Worm (Caenorhabditis elegans) whole organism, young adult: ENCODE results near the gene znf-207.

ENCODE experiments used
- B0035.1 ChIP-seq: sonication (generic microtip); optimal IDR thresholded peaks from 2 replicates; lab custom pipeline; 2016; ENCODE audit warnings: missing genetic modification characterization, mild to moderate bottlenecking, missing compliant biosample characterization, missing genotype, missing genetic modification reagents
- B0336.3 ChIP-seq: fragments of 200-800 bp; sonication (Bioruptor generic); IDR thresholded peaks from 2 replicates; pipeline ENCODE4 v1.3.6; 2022; ENCODE audit warnings: missing genetic modification characterization, missing compliant biosample characterization
- F10E7.11 ChIP-seq: sonication (generic microtip); optimal IDR thresholded peaks from 2 replicates; lab custom pipeline; 2017; ENCODE audit warnings: mild to moderate bottlenecking, missing genetic modification characterization, moderate library complexity, missing compliant biosample characterization
- F23B12.7 ChIP-seq: sonication (generic microtip); optimal IDR thresholded peaks from 2 replicates; lab custom pipeline; 2017; ENCODE audit warnings: missing genetic modification characterization, mild to moderate bottlenecking, missing compliant biosample characterization, antibody characterized with exemption, moderate library complexity; ENCODE audit not compliant: insufficient read depth
- F39B2.1 ChIP-seq: fragments of 200-800 bp; sonication (Bioruptor generic); IDR thresholded peaks from 2 replicates; pipeline ENCODE4 v1.3.6; 2022; ENCODE audit warnings: missing genetic modification reagents, missing genetic modification characterization, missing compliant biosample characterization
- F55B11.4 ChIP-seq: sonication (generic microtip); optimal IDR thresholded peaks from 2 replicates; lab custom pipeline; 2016; ENCODE audit warnings: missing compliant biosample characterization, missing genetic modification characterization, borderline replicate concordance; ENCODE audit not compliant: insufficient read depth
- K12H6.12 ChIP-seq: fragments of 200-800 bp; sonication (Bioruptor generic); optimal IDR thresholded peaks from 2 replicates; lab custom pipeline; 2018; ENCODE audit warnings: mild to moderate bottlenecking, missing genetic modification characterization, missing compliant biosample characterization
- T26A5.8 ChIP-seq: sonication (generic microtip); optimal IDR thresholded peaks from 2 replicates; lab custom pipeline; 2016; ENCODE audit warnings: missing genetic modification characterization, missing compliant biosample characterization
- Y53G8AR.9 ChIP-seq: fragments of 200-800 bp; sonication (Bioruptor generic); conservative IDR thresholded peaks from 2 replicates; pipeline ENCODE4 v1.3.6; 2022; ENCODE audit warnings: missing genetic modification reagents, missing genetic modification characterization, missing compliant biosample characterization
- Y95B8A.8 ChIP-seq: fragments of 200-800 bp; sonication (Bioruptor generic); IDR thresholded peaks from 2 replicates; pipeline ENCODE4 v1.3.6; 2022; ENCODE audit warnings: missing genetic modification reagents, missing genetic modification characterization, missing compliant biosample characterization
- ZK185.1 ChIP-seq: sonication (generic microtip); optimal IDR thresholded peaks from 2 replicates; lab custom pipeline; 2016; ENCODE audit warnings: mild to moderate bottlenecking, missing genetic modification characterization, missing compliant biosample characterization; ENCODE audit not compliant: poor library complexity, severe bottlenecking
- attf-5 ChIP-seq: fragments of 200-800 bp; sonication (Bioruptor generic); optimal IDR thresholded peaks from 2 replicates; lab custom pipeline; 2018; ENCODE audit warnings: mild to moderate bottlenecking, missing genetic modification characterization, missing compliant biosample characterization
- cebp-1 ChIP-seq, 2 experiments: fragments of 200-800 bp in 1 of 2; sonication (Bioruptor generic) in 1 of 2; sonication (generic microtip) in 1 of 2; IDR thresholded peaks in 1 of 2; optimal IDR thresholded peaks in 1 of 2; 2 replicates each; pipeline versions ENCODE4 v1.3.6 to Lab custom; 2017 to 2022; ENCODE audit warnings: missing compliant biosample characterization in 2 of 2, missing genetic modification characterization in 2 of 2, mild to moderate bottlenecking in 1 of 2, missing genetic modification reagents in 1 of 2, moderate library complexity in 1 of 2
- cebp-2 ChIP-seq: fragments of 200-800 bp; sonication (Bioruptor generic); IDR thresholded peaks from 2 replicates; pipeline ENCODE4 v1.3.6; 2022; ENCODE audit warnings: missing genetic modification characterization, missing compliant biosample characterization
- ceh-100 ChIP-seq: fragments of 200-800 bp; sonication (Bioruptor generic); IDR thresholded peaks from 2 replicates; pipeline ENCODE4 v1.3.6; 2022; ENCODE audit warnings: missing genetic modification reagents, missing genetic modification characterization, missing compliant biosample characterization
- ceh-27 ChIP-seq: fragments of 200-800 bp; sonication (Bioruptor generic); optimal IDR thresholded peaks from 2 replicates; lab custom pipeline; 2018; ENCODE audit warnings: mild to moderate bottlenecking, missing genetic modification characterization, moderate library complexity, missing compliant biosample characterization
- ceh-40 ChIP-seq: fragments of 200-800 bp; sonication (Bioruptor generic); IDR thresholded peaks from 2 replicates; pipeline ENCODE4 v1.3.6; 2022; ENCODE audit warnings: missing genetic modification characterization, missing compliant biosample characterization
- ceh-58 ChIP-seq: fragments of 200-800 bp; sonication (Bioruptor generic); IDR thresholded peaks from 2 replicates; pipeline ENCODE4 v1.3.6; 2022; ENCODE audit warnings: missing genetic modification characterization, missing compliant biosample characterization
- chd-7 ChIP-seq: sonication (generic microtip); optimal IDR thresholded peaks from 2 replicates; lab custom pipeline; 2016; ENCODE audit warnings: mild to moderate bottlenecking, missing genetic modification characterization, moderate library complexity, missing compliant biosample characterization
- egl-44 ChIP-seq: fragments of 200-800 bp; sonication (Bioruptor generic); IDR thresholded peaks from 2 replicates; pipeline ENCODE4 v1.3.6; 2022; ENCODE audit warnings: missing genetic modification reagents, missing genetic modification characterization, missing compliant biosample characterization
- ekl-4 ChIP-seq: fragments of 200-800 bp; sonication (Bioruptor generic); IDR thresholded peaks from 2 replicates; pipeline ENCODE4 v1.3.6; 2022; ENCODE audit warnings: missing genetic modification reagents, missing genetic modification characterization, missing compliant biosample characterization
- gei-17 ChIP-seq: fragments of 200-800 bp; sonication (Bioruptor generic); optimal IDR thresholded peaks from 2 replicates; lab custom pipeline; 2018; ENCODE audit warnings: mild to moderate bottlenecking, missing genetic modification characterization, missing compliant biosample characterization
- him-1 ChIP-seq: sonication (generic microtip); optimal IDR thresholded peaks from 2 replicates; lab custom pipeline; 2016; ENCODE audit warnings: missing genotype, missing genetic modification reagents, missing genetic modification characterization, missing compliant biosample characterization
- hlh-12 ChIP-seq: sonication (generic microtip); optimal IDR thresholded peaks from 2 replicates; lab custom pipeline; 2016; ENCODE audit warnings: missing genetic modification characterization, missing compliant biosample characterization
- let-607 ChIP-seq, 2 experiments: fragments of 200-800 bp in 1 of 2; sonication (Bioruptor generic) in 1 of 2; sonication (generic microtip) in 1 of 2; optimal IDR thresholded peaks; 2 replicates each; lab custom pipeline; 2016 to 2018; ENCODE audit warnings: mild to moderate bottlenecking in 2 of 2, missing compliant biosample characterization in 2 of 2, missing genetic modification characterization in 2 of 2, moderate library complexity in 2 of 2, missing genotype in 1 of 2
- lin-26 ChIP-seq: fragments of 200-800 bp; sonication (Bioruptor generic); IDR thresholded peaks from 2 replicates; pipeline ENCODE4 v1.3.6; 2022; ENCODE audit warnings: missing genetic modification reagents, missing genetic modification characterization, missing compliant biosample characterization
- lin-35 ChIP-seq, 3 experiments: fragments of 150-350 bp in 2 of 3; sonication (generic microtip) in 1 of 3; optimal IDR thresholded peaks; 2 replicates each; lab custom pipeline; 2014 to 2018; ENCODE audit warnings: missing biosample characterization in 3 of 3, missing genetic modification characterization in 3 of 3, missing genetic modification reagents in 3 of 3
- lir-1 ChIP-seq: fragments of 200-800 bp; sonication (Bioruptor generic); conservative IDR thresholded peaks from 2 replicates; pipeline ENCODE4 v1.3.6; 2022; ENCODE audit warnings: missing genetic modification reagents, missing genetic modification characterization, missing compliant biosample characterization
- lsy-27 ChIP-seq: sonication (generic microtip); optimal IDR thresholded peaks from 2 replicates; lab custom pipeline; 2017; ENCODE audit warnings: missing genetic modification characterization, mild to moderate bottlenecking, missing compliant biosample characterization, antibody characterized with exemption, missing genotype, borderline replicate concordance; ENCODE audit not compliant: insufficient read depth
- mcd-1 ChIP-seq: fragments of 200-800 bp; sonication (Bioruptor generic); IDR thresholded peaks from 2 replicates; pipeline ENCODE4 v1.3.6; 2022; ENCODE audit warnings: missing genetic modification reagents, missing genetic modification characterization, missing compliant biosample characterization
- mel-28 ChIP-seq: sonication (generic microtip); optimal IDR thresholded peaks from 2 replicates; lab custom pipeline; 2016; ENCODE audit warnings: borderline replicate concordance, mild to moderate bottlenecking, missing genetic modification characterization, missing compliant biosample characterization
- mes-4 ChIP-seq: sonication (generic microtip); optimal IDR thresholded peaks from 2 replicates; lab custom pipeline; 2016; ENCODE audit warnings: missing genotype, missing genetic modification characterization, missing compliant biosample characterization
- mxl-1 ChIP-seq: sonication (generic microtip); optimal IDR thresholded peaks from 2 replicates; lab custom pipeline; 2016; ENCODE audit warnings: missing genetic modification characterization, missing compliant biosample characterization
- nfya-2 ChIP-seq: fragments of 200-800 bp; sonication (Bioruptor generic); IDR thresholded peaks from 2 replicates; pipeline ENCODE4 v1.3.6; 2022; ENCODE audit warnings: missing genetic modification reagents, missing genetic modification characterization, missing compliant biosample characterization
- nhr-120 ChIP-seq: fragments of 200-800 bp; sonication (Bioruptor generic); IDR thresholded peaks from 2 replicates; pipeline ENCODE4 v1.3.6; 2022; ENCODE audit warnings: missing genetic modification characterization, missing compliant biosample characterization
- nhr-80 ChIP-seq: sonication (generic microtip); optimal IDR thresholded peaks from 2 replicates; lab custom pipeline; 2016; ENCODE audit warnings: missing genetic modification characterization, missing compliant biosample characterization
- nhr-90 ChIP-seq: sonication (generic microtip); optimal IDR thresholded peaks from 2 replicates; lab custom pipeline; 2016; ENCODE audit warnings: missing genotype, mild to moderate bottlenecking, missing genetic modification characterization, missing compliant biosample characterization
- repo-1 ChIP-seq: sonication (generic microtip); optimal IDR thresholded peaks from 2 replicates; lab custom pipeline; 2017; ENCODE audit warnings: mild to moderate bottlenecking, missing genetic modification characterization, missing compliant biosample characterization
- tbp1 ChIP-seq: fragments of 200-800 bp; sonication (Bioruptor generic); optimal IDR thresholded peaks from 2 replicates; lab custom pipeline; 2018; ENCODE audit warnings: mild to moderate bottlenecking, missing genetic modification characterization, missing compliant biosample characterization
- tlf-1 ChIP-seq: fragments of 200-800 bp; sonication (Bioruptor generic); optimal IDR thresholded peaks from 2 replicates; lab custom pipeline; 2018; ENCODE audit warnings: mild to moderate bottlenecking, missing genetic modification characterization, missing compliant biosample characterization
- unc-62 ChIP-seq: fragments of 150-350 bp; optimal IDR thresholded peaks from 2 replicates; lab custom pipeline; 2014; ENCODE audit warnings: missing biosample characterization, missing genetic modification reagents, missing genetic modification characterization
- zim-3 ChIP-seq: sonication (generic microtip); optimal IDR thresholded peaks from 2 replicates; lab custom pipeline; 2017; ENCODE audit warnings: mild to moderate bottlenecking, missing genetic modification characterization, moderate library complexity, missing compliant biosample characterization
- ztf-25 ChIP-seq: fragments of 200-800 bp; sonication (Bioruptor generic); IDR thresholded peaks from 2 replicates; pipeline ENCODE4 v1.3.6; 2022; ENCODE audit warnings: missing genetic modification reagents, missing genetic modification characterization, missing compliant biosample characterization

znf-207 gene

DNA sequence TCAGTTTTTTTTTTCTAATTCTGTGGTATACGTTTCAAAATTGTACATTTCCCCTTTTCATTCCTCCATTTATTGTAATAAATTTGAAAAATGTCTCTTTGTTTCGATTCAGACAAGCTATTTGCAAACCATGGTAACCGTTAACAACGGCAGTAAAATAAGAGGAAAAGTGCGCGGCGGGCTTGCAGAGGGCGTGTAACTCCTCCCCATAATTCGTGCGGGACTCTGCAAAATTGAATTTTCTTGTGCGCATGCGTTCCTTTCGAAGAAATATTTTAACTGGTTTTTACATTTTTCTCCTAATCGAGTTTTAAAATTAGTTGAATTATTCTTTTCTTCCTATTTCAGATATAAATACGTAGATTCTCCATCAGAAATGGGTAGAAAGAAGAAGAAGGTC, at the start of gene znf-207:
Gene znf-207, plus strand, starts transcription at position 349 of the 400 bp plus-strand sequence.
- no peak for TF ChIP-seq mxl-1 (tag; lab: Kevin White, UChicago)
- TF ChIP-seq cebp-1 (GFP tag; IDR thresholded peaks at IDR 0.05; lab: Robert Waterston, UW), result no peak
- peak; percentile 44 for TF ChIP-seq cebp-1 (tag; optimal IDR thresholded peaks at IDR 0.05; lab: Kevin White, UChicago)
- no peak for TF ChIP-seq K12H6.12 (tag; lab: Kevin White, UChicago)
- no peak for TF ChIP-seq ceh-40 (GFP tag; lab: Robert Waterston, UW)
- TF ChIP-seq cebp-2 (GFP tag; lab: Robert Waterston, UW), result no peak
- no peak for TF ChIP-seq F10E7.11
- TF ChIP-seq mel-28, result no peak
- no peak for TF ChIP-seq B0035.1
- no peak for TF ChIP-seq mes-4 (tag; lab: Kevin White, UChicago)
- no peak for TF ChIP-seq lir-1 (GFP tag; lab: Robert Waterston, UW)
- TF ChIP-seq chd-7 (tag; lab: Kevin White, UChicago), result no peak
- no peak for TF ChIP-seq F55B11.4 (tag; lab: Kevin White, UChicago)
- TF ChIP-seq attf-5, result peak; percentile 49
- no peak for TF ChIP-seq him-1 (tag; lab: Kevin White, UChicago)
- TF ChIP-seq mcd-1 (GFP tag; lab: Robert Waterston, UW), result 0 out of 2 replicates have a peak, but pooled peaks have one; percentile 21
- no peak for TF ChIP-seq let-607 (tag; optimal IDR thresholded peaks at IDR 0.05; lab: Kevin White, UChicago)
- no peak for TF ChIP-seq lin-26 (GFP tag; lab: Robert Waterston, UW)
- TF ChIP-seq F23B12.7 (tag; lab: Kevin White, UChicago), result peak; percentile 49
- TF ChIP-seq hlh-12 (tag; lab: Kevin White, UChicago), result no peak
- TF ChIP-seq tlf-1 (GFP tag; lab: Kevin White, UChicago), result no peak
- no peak for TF ChIP-seq ceh-27 (GFP tag; lab: Kevin White, UChicago)
- no peak for TF ChIP-seq B0336.3 (GFP tag; lab: Robert Waterston, UW)
- no peak for TF ChIP-seq tbp1
- TF ChIP-seq Y53G8AR.9, result no peak
- no peak for TF ChIP-seq Y95B8A.8 (GFP tag; lab: Robert Waterston, UW)
- TF ChIP-seq ceh-58 (GFP tag; lab: Robert Waterston, UW), result no peak
- TF ChIP-seq nfya-2 (GFP tag; lab: Robert Waterston, UW), result no peak
- no peak for TF ChIP-seq ztf-25
- TF ChIP-seq gei-17 (GFP tag; lab: Kevin White, UChicago), result no peak
- peak; percentile 43 for TF ChIP-seq ceh-100
- no peak for TF ChIP-seq lsy-27 (tag; lab: Kevin White, UChicago)
- no peak for TF ChIP-seq nhr-120
- TF ChIP-seq zim-3 (tag; lab: Kevin White, UChicago), result no peak
- no peak for TF ChIP-seq ekl-4 (GFP tag; lab: Robert Waterston, UW)
- no peak for TF ChIP-seq nhr-90 (tag; lab: Kevin White, UChicago)
- TF ChIP-seq ZK185.1 (tag; lab: Kevin White, UChicago), result no peak
- no peak for TF ChIP-seq repo-1 (tag; lab: Kevin White, UChicago)
- peak in 1 of 3 experiments; percentile 25 for TF ChIP-seq lin-35 (GFP tag; optimal IDR thresholded peaks at IDR 0.05; lab: Kevin White, UChicago)
- peak; percentile 6 for TF ChIP-seq nhr-80 (tag; lab: Kevin White, UChicago)
- no peak for TF ChIP-seq unc-62 (GFP tag; lab: Kevin White, UChicago)
- no peak for TF ChIP-seq F39B2.1
- TF ChIP-seq T26A5.8 (tag; lab: Kevin White, UChicago), result no peak
- no peak for TF ChIP-seq egl-44 (GFP tag; lab: Robert Waterston, UW)
